Fruit fly (Drosophila melanogaster) whole organism, wandering third instar larva: Measurements from ENCODE around the gene CG32603.

Source experiments
- CG32264 ChIP-seq: fragments of 200-800 bp; sonication (Bioruptor generic); optimal IDR thresholded peaks from 2 replicates; lab custom pipeline; 2016; ENCODE audit warnings: missing biosample characterization, missing genetic modification characterization
- Dfd ChIP-seq: fragments of >200 bp; optimal IDR thresholded peaks from 2 replicates; lab custom pipeline; 2017; ENCODE audit warnings: missing biosample characterization, missing genetic modification characterization
- HLH106 ChIP-seq: fragments of 200-800 bp; optimal IDR thresholded peaks from 3 replicates; lab custom pipeline; 2019; ENCODE audit warnings: missing biosample characterization, mild to moderate bottlenecking, missing genetic modification characterization, moderate library complexity
- Myc ChIP-seq: fragments of >200 bp; optimal IDR thresholded peaks from 2 replicates; lab custom pipeline; 2017
- OdsH ChIP-seq: fragments of 200-800 bp; sonication (Bioruptor generic); optimal IDR thresholded peaks from 2 replicates; lab custom pipeline; 2016; ENCODE audit warnings: missing biosample characterization, mild to moderate bottlenecking, missing genetic modification characterization
- brk ChIP-seq: fragments of 200-800 bp; sonication (Bioruptor generic); optimal IDR thresholded peaks from 2 replicates; lab custom pipeline; 2016; ENCODE audit warnings: missing biosample characterization, mild to moderate bottlenecking, missing genetic modification characterization
- dl ChIP-seq, 2 experiments: fragments of 175-275, 200-275 bp in 1 of 2; fragments of 200-275 bp in 1 of 2; sonication (Bioruptor generic); optimal IDR thresholded peaks; lab custom pipeline; 2018; ENCODE audit warnings: mild to moderate bottlenecking in 2 of 2, missing biosample characterization in 2 of 2, missing genetic modification characterization in 2 of 2, moderate library complexity in 2 of 2; ENCODE audit not compliant: partially characterized antibody in 2 of 2, insufficient read depth in 1 of 2
- ey ChIP-seq: fragments of 200-800 bp; sonication (Bioruptor generic); optimal IDR thresholded peaks from 2 replicates; lab custom pipeline; 2016; ENCODE audit warnings: missing biosample characterization, missing genetic modification characterization
- fru ChIP-seq: fragments of 200-800 bp; sonication (Bioruptor generic); optimal IDR thresholded peaks from 3 replicates; lab custom pipeline; 2016; ENCODE audit warnings: missing biosample characterization, mild to moderate bottlenecking, missing genetic modification characterization
- usp ChIP-seq: fragments of >200 bp; optimal IDR thresholded peaks from 2 replicates; lab custom pipeline; 2017; ENCODE audit warnings: missing biosample characterization, missing genetic modification characterization

- TF ChIP-seq Myc (lab: Kevin White, UChicago) (no peak), Dfd (GFP tag; lab: Kevin White, UChicago) (no peak), dl (GFP tag; optimal IDR thresholded peaks at IDR 0.05; lab: Kevin White, UChicago; ENCODE audit: insufficient read depth in 1 of 2, partially characterized antibody in 2 of 2) (no peak), brk (GFP tag; lab: Kevin White, UChicago) (no peak), fru (GFP tag; lab: Kevin White, UChicago) (no peak), CG32264 (GFP tag; lab: Kevin White, UChicago) (no peak), HLH106 (tag; lab: Kevin White, UChicago) (no peak), ey (GFP tag; lab: Kevin White, UChicago) (no peak), OdsH (no peak), usp (GFP tag; lab: Kevin White, UChicago) (no peak)
Measured at dm6 chrX:14148171-14148570, 36.2 kb upstream of the CG32603 start.
